Worm (Caenorhabditis elegans) whole organism, L4/young adult: ENCODE measurements around the gene str-220.

Source experiments
- dao-5 ChIP-seq: sonication (generic microtip); optimal IDR thresholded peaks from 2 replicates; lab custom pipeline; 2016; ENCODE audit warnings: missing genotype, missing genetic modification characterization, moderate library complexity, missing compliant biosample characterization
- him-1 ChIP-seq: sonication (generic microtip); optimal IDR thresholded peaks from 2 replicates; lab custom pipeline; 2016; ENCODE audit warnings: missing genotype, missing genetic modification reagents, missing genetic modification characterization, missing compliant biosample characterization

DNA sequence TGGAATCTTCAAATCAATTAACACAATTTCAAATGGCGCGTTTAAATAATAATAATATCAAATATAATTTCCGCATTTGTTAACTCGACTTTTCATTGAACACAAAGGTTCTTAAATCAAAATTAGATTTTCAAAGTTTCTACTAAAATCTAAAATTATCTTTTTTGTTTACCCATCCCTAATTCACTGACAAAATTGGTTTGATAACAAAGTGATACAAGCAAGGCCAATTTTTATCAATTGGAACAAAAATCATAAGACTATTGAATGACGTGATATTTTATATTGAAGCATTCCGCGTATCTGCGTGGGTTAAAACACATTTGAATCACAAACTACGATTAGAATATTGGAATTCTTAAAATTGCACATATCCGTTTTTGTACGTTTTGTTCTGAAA lies 19.3 kb upstream of the str-220 start:
- TF ChIP-seq dao-5 (tag; lab: Kevin White, UChicago) (no peak), him-1 (tag; lab: Kevin White, UChicago) (no peak)
